Worm (Caenorhabditis elegans): ENCODE measurements around the gene Y49G5A.1.

Gene Y49G5A.1

DNA sequence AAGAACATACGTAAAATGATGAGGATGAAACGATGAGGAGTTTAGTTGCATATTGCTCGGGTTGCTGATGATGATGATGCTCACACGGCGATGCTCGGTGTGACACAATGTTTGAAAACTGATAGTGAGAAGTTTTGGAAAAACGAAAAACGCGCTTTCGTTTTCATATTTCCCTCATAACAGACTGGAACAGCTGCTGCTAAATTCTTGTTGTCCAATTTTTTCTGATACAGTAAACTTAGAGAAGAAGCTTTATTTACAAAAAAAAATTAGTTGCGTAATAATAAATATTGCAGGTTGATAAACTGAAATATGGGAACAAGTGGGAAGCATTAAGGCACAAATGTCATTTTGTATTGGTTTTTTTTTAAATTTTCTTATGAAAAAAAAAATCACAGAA is 37.4 kb upstream of the Y49G5A.1 start, which contains the start of gene ceh-33:
Gene ceh-33, minus strand, starts transcription at position 101 of the 400 bp plus-strand sequence.
- no peak for TF ChIP-seq nhr-19 (GFP tag; conservative IDR thresholded peaks at IDR 0.05)
- peak; percentile 18 for TF ChIP-seq nhr-85 (tag)
- TF ChIP-seq swsn-7 (tag; optimal IDR thresholded peaks at IDR 0.05), result no peak

DNA sequence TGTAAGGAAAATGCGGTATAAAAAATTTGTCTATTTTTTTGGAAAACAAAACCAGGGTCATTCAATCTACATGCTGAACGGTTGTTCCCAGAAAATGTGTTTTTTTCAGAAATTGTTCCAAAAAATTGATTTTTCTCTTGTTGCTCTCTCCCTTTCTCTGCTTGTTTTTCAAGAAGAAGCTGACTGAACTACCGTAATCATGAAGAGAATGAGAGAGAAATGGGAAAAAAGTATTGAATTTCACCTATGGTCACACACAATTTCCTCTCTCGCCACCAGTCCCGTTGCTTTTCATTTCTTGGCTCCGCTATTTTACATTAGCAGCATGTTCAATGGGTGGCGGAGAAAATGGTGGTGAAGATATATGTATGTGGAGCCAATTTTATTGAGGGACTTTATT is 35.6 kb upstream of the Y49G5A.1 start:
- TF ChIP-seq lsy-2 (tag; optimal IDR thresholded peaks at IDR 0.05) (peak in 1 of 2 experiments; percentile 55), Y116A8C.19 (tag; optimal IDR thresholded peaks at IDR 0.05; ENCODE audit: borderline replicate concordance) (no peak), ama-1 (optimal IDR thresholded peaks at IDR 0.05) (no peak), irx-1 (tag; optimal IDR thresholded peaks at IDR 0.05) (no peak), vab-15 (tag; optimal IDR thresholded peaks at IDR 0.05) (no peak), lin-39 (tag; optimal IDR thresholded peaks at IDR 0.05) (no peak), ztf-4 (tag; optimal IDR thresholded peaks at IDR 0.05) (no peak), hlh-17 (GFP tag; optimal IDR thresholded peaks at IDR 0.05; ENCODE audit: borderline replicate concordance) (no peak), tlp-1 (tag; optimal IDR thresholded peaks at IDR 0.05) (no peak)

DNA sequence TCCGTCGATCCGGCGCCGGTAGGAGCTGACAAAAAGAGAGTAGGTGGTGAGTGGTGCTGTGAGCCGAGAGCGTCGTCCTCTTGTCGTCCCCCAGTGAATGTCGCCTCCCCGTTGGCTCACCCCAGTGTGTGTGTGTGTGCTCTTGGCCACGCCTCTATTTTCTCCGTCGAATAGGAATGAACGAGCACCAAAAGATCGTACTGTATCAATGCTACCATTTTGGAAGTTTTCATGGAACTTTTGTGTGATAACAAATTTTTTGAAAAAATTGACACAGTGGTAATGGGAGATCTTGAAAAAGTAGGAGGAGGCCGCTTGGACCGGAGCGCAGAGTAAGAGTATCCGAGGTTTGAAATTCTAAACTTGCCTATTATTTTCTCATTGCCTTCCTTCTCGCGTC is 32.3 kb upstream of the Y49G5A.1 start, which contains the start of gene ceh-34:
Gene ceh-34, minus strand, starts transcription at position 101 of the 400 bp plus-strand sequence.
- TF ChIP-seq nhr-85 (tag), result peak; percentile 6
- TF ChIP-seq fkh-4 (tag; optimal IDR thresholded peaks at IDR 0.05; ENCODE audit: borderline replicate concordance), result no peak

DNA sequence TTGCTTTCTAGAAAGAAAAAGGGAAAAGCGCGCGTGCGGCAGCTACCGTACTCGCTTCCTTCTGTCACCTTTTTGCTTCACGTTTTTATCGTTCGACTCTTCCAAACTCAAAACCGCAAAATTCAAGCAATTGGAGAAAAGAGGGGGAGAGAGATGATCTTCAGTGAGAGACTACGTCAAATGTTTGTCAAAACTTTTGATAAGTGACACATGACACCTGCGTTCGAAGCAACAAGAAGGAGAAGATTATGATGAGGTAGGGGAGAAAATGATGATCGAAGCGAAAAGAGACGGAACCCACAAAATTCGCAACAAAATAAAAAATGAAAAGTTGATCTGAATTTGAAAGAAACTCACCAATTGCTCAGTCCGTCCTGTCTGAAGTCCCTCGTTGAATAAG is 31.2 kb upstream of the Y49G5A.1 start:
- no peak for TF ChIP-seq efl-3 (GFP tag; optimal IDR thresholded peaks at IDR 0.05)
- TF ChIP-seq F16B12.6 (tag; optimal IDR thresholded peaks at IDR 0.05), result no peak
- no peak for TF ChIP-seq nhr-84 (tag; optimal IDR thresholded peaks at IDR 0.05)
- TF ChIP-seq fkh-8 (tag; optimal IDR thresholded peaks at IDR 0.05), result no peak
- no peak for TF ChIP-seq xbp-1 (tag; optimal IDR thresholded peaks at IDR 0.05)
- no peak for TF ChIP-seq mef-2 (tag; optimal IDR thresholded peaks at IDR 0.05)
- no peak for TF ChIP-seq jun-1 (tag; optimal IDR thresholded peaks at IDR 0.05)
- no peak for TF ChIP-seq unc-86 (tag; optimal IDR thresholded peaks at IDR 0.05)
- no peak for TF ChIP-seq rnt-1 (tag; optimal IDR thresholded peaks at IDR 0.05)
- no peak for TF ChIP-seq nhr-11 (tag; optimal IDR thresholded peaks at IDR 0.05)

DNA sequence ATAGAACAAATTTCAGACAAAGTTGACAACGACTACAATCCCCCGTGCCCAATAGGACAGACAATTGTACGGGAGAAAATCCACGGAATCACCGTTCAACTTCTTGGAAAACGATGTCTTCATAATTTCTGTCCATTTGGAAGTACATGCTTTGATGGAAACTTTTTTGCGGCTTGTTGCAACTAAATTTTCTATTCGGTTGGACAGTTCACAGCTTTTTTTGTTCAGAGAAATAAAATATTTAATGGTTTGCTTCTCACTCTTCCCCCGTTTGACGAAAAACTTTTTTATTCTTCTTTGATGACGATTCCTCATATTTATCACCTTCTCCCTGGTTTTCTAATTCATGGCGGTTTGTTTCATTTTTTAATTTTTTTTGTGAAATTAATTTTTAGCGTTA is 26.9 kb upstream of the Y49G5A.1 start, which contains the start of gene C10G8.2:
Gene C10G8.2, plus strand, starts transcription at position 301 of the 400 bp plus-strand sequence.
- TF ChIP-seq tlp-1 (tag; optimal IDR thresholded peaks at IDR 0.05), result no peak
- no peak for TF ChIP-seq nhr-47 (tag; optimal IDR thresholded peaks at IDR 0.05)
- TF ChIP-seq fos-1 (tag; optimal IDR thresholded peaks at IDR 0.05), result no peak
- no peak for TF ChIP-seq elt-2 (tag; optimal IDR thresholded peaks at IDR 0.05)
- TF ChIP-seq hpl-2 (GFP tag; optimal IDR thresholded peaks at IDR 0.05), result no peak
- no peak for TF ChIP-seq C34B4.2 (tag; optimal IDR thresholded peaks at IDR 0.05)
- no peak for TF ChIP-seq pag-3 (tag; optimal IDR thresholded peaks at IDR 0.05; ENCODE audit: borderline replicate concordance, insufficient read depth)
- TF ChIP-seq C04F5.9 (tag; optimal IDR thresholded peaks at IDR 0.05), result no peak
- TF ChIP-seq nhr-237 (tag; optimal IDR thresholded peaks at IDR 0.05), result no peak
- TF ChIP-seq ceh-88 (GFP tag; IDR thresholded peaks at IDR 0.05), result no peak
- TF ChIP-seq ztf-11 (tag; optimal IDR thresholded peaks at IDR 0.05), result no peak
- no peak for TF ChIP-seq unc-98 (GFP tag; IDR thresholded peaks at IDR 0.05)
- no peak for TF ChIP-seq ces-1 (GFP tag; optimal IDR thresholded peaks at IDR 0.05)
- TF ChIP-seq ets-5 (GFP tag; IDR thresholded peaks at IDR 0.05), result no peak
- no peak for TF ChIP-seq pqm-1 (tag; optimal IDR thresholded peaks at IDR 0.05)
- no peak for TF ChIP-seq lsy-2 (tag; optimal IDR thresholded peaks at IDR 0.05)

All from whole organism, L1 larva.